Worm (Caenorhabditis elegans) whole organism, L1 larva: ENCODE results near the gene cyp-33C3.
A peak's percentile ranks its signal among the peaks of the same experiment; 100 is the strongest.

Experiments used
- C04F5.9 ChIP-seq: sonication (generic microtip); optimal IDR thresholded peaks from 2 replicates; lab custom pipeline; 2016; ENCODE audit warnings: missing genetic modification characterization, missing compliant biosample characterization
- F16B12.6 ChIP-seq: fragments of 150-350 bp; optimal IDR thresholded peaks from 2 replicates; lab custom pipeline; 2014; ENCODE audit warnings: missing biosample characterization, missing genetic modification characterization
- Y116A8C.19 ChIP-seq: sonication (generic microtip); optimal IDR thresholded peaks from 2 replicates; lab custom pipeline; 2016; ENCODE audit warnings: missing compliant biosample characterization, missing genetic modification characterization, borderline replicate concordance
- aha-1 ChIP-seq: fragments of 150-350 bp; optimal IDR thresholded peaks from 2 replicates; lab custom pipeline; 2014; ENCODE audit warnings: missing biosample characterization, missing genetic modification characterization
- aly-2 ChIP-seq: fragments of 150-350 bp; optimal IDR thresholded peaks from 2 replicates; lab custom pipeline; 2014; ENCODE audit warnings: missing biosample characterization, missing genetic modification characterization
- ceh-82 ChIP-seq, 3 experiments: fragments of 150-350 bp in 1 of 3; sonication (generic microtip) in 2 of 3; optimal IDR thresholded peaks; 2 replicates each; lab custom pipeline; 2014 to 2017; ENCODE audit warnings: missing biosample characterization in 3 of 3, missing genetic modification characterization in 3 of 3
- efl-1 ChIP-seq, 4 experiments: fragments of 150-350 bp; optimal IDR thresholded peaks in 3 of 4; peaks in 1 of 4; 1 replicate in 1 of 4; 2 replicates in 3 of 4; lab custom pipeline; 2014; ENCODE audit warnings: missing biosample characterization in 2 of 4, missing genetic modification characterization in 2 of 4, missing genetic modification reagents in 2 of 4
- egl-13 ChIP-seq: sonication (generic microtip); optimal IDR thresholded peaks from 2 replicates; lab custom pipeline; 2016; ENCODE audit warnings: missing genotype, missing genetic modification reagents, missing genetic modification characterization, missing compliant biosample characterization
- egl-27 ChIP-seq, 2 experiments: fragments of 150-350 bp in 1 of 2; sonication (generic microtip); optimal IDR thresholded peaks; 3 replicates each; lab custom pipeline; 2017 to 2018; ENCODE audit warnings: missing biosample characterization in 2 of 2, missing genetic modification characterization in 2 of 2, missing genetic modification reagents in 2 of 2
- elt-3 ChIP-seq, 6 experiments: fragments of 150-350 bp in 1 of 6; sonication (generic microtip); optimal IDR thresholded peaks; 2 replicates each; lab custom pipeline; 2017 to 2018; ENCODE audit warnings: missing biosample characterization in 6 of 6, missing genetic modification characterization in 6 of 6, inconsistent platforms in 1 of 6
- fkh-8 ChIP-seq: sonication (generic microtip); optimal IDR thresholded peaks from 2 replicates; lab custom pipeline; 2016; ENCODE audit warnings: mild to moderate bottlenecking, missing genetic modification characterization, missing compliant biosample characterization
- fos-1 ChIP-seq: fragments of 150-350 bp; optimal IDR thresholded peaks from 2 replicates; lab custom pipeline; 2014; ENCODE audit warnings: missing biosample characterization, missing genetic modification characterization
- hpl-2 ChIP-seq: fragments of 150-350 bp; optimal IDR thresholded peaks from 2 replicates; lab custom pipeline; 2014; ENCODE audit warnings: missing biosample characterization, missing genetic modification reagents, missing genetic modification characterization
- lin-15B ChIP-seq: fragments of 150-350 bp; sonication (generic microtip); optimal IDR thresholded peaks from 3 replicates; lab custom pipeline; 2014; ENCODE audit warnings: missing biosample characterization, missing genetic modification characterization
- lin-39 ChIP-seq: fragments of 150-350 bp; optimal IDR thresholded peaks from 2 replicates; lab custom pipeline; 2014; ENCODE audit warnings: missing biosample characterization, missing genetic modification reagents, missing genetic modification characterization
- lir-3 ChIP-seq: sonication (generic microtip); optimal IDR thresholded peaks from 2 replicates; lab custom pipeline; 2016; ENCODE audit warnings: mild to moderate bottlenecking, missing genetic modification characterization, moderate library complexity, missing compliant biosample characterization; ENCODE audit not compliant: poor library complexity
- lsy-2 ChIP-seq, 2 experiments: fragments of 150-350 bp; optimal IDR thresholded peaks; 2 replicates each; lab custom pipeline; 2014; ENCODE audit warnings: missing biosample characterization in 2 of 2, missing genetic modification characterization in 2 of 2
- mab-9 ChIP-seq: fragments of 200-800 bp; sonication (Bioruptor generic); IDR thresholded peaks from 2 replicates; pipeline ENCODE4 v1.3.6; 2022; ENCODE audit warnings: missing genetic modification reagents, missing genetic modification characterization, missing compliant biosample characterization
- mef-2 ChIP-seq: fragments of 150-350 bp; optimal IDR thresholded peaks from 2 replicates; lab custom pipeline; 2014; ENCODE audit warnings: missing biosample characterization, missing genetic modification characterization
- nhr-20 ChIP-seq: sonication (generic microtip); optimal IDR thresholded peaks from 2 replicates; lab custom pipeline; 2016; ENCODE audit warnings: mild to moderate bottlenecking, missing genetic modification characterization, missing compliant biosample characterization
- nhr-71 ChIP-seq: sonication (generic microtip); optimal IDR thresholded peaks from 2 replicates; lab custom pipeline; 2016; ENCODE audit warnings: mild to moderate bottlenecking, missing genetic modification characterization, moderate library complexity, missing compliant biosample characterization
- nhr-76 ChIP-seq: sonication (generic microtip); optimal IDR thresholded peaks from 2 replicates; lab custom pipeline; 2017; ENCODE audit warnings: missing biosample characterization, missing genetic modification characterization
- nhr-90 ChIP-seq: sonication (generic microtip); optimal IDR thresholded peaks from 2 replicates; lab custom pipeline; 2016; ENCODE audit warnings: mild to moderate bottlenecking, missing genetic modification characterization, missing compliant biosample characterization; ENCODE audit not compliant: poor library complexity
- pax-3 ChIP-seq: fragments of 200-800 bp; sonication (Bioruptor generic); optimal IDR thresholded peaks from 2 replicates; lab custom pipeline; 2018; ENCODE audit warnings: mild to moderate bottlenecking, missing genetic modification characterization, moderate library complexity, missing compliant biosample characterization
- snu-23 ChIP-seq: sonication (generic microtip); optimal IDR thresholded peaks from 2 replicates; lab custom pipeline; 2016; ENCODE audit warnings: missing genetic modification characterization, missing compliant biosample characterization
- unc-130 ChIP-seq: fragments of 150-350 bp; optimal IDR thresholded peaks from 2 replicates; lab custom pipeline; 2017; ENCODE audit warnings: missing biosample characterization, missing genetic modification characterization, inconsistent platforms
- unc-62 ChIP-seq: fragments of 150-350 bp; optimal IDR thresholded peaks from 2 replicates; lab custom pipeline; 2014; ENCODE audit warnings: missing biosample characterization, missing genetic modification reagents, missing genetic modification characterization
- unc-86 ChIP-seq: sonication (generic microtip); optimal IDR thresholded peaks from 2 replicates; lab custom pipeline; 2016; ENCODE audit warnings: missing genetic modification characterization, missing compliant biosample characterization
- unc-98 ChIP-seq: fragments of 200-800 bp; sonication (Bioruptor generic); IDR thresholded peaks from 2 replicates; pipeline ENCODE4 v1.3.6; 2022; ENCODE audit warnings: missing genetic modification characterization, missing compliant biosample characterization
- zip-4 ChIP-seq: fragments of 200-800 bp; sonication (Bioruptor generic); optimal IDR thresholded peaks from 2 replicates; lab custom pipeline; 2018; ENCODE audit warnings: mild to moderate bottlenecking, missing genetic modification characterization, moderate library complexity, missing compliant biosample characterization
- ztf-4 ChIP-seq: fragments of 150-350 bp; optimal IDR thresholded peaks from 2 replicates; lab custom pipeline; 2014; ENCODE audit warnings: missing biosample characterization, missing genetic modification characterization

The cyp-33C3 gene

DNA sequence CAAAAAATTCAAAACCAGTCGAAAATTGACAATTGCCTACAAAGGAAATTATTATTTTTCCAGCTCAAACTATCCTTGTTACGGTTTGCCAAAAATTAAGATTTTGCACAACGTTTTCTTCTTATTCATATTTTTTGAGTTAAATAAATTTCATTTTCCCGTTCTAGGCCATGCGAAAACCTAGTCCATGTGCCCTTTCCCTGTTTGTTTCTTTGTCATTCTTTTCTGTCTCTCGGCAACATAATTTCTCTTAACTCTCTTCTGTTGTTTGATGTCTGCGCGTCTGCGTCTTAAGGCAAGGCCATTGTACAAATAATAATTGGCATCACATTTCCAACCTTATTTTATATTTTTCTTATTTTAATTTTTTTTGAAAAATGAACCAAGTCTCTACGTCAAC, 38.9 kb downstream of the cyp-33C3 start, which contains the start of gene nhr-228 (continued):
- TF ChIP-seq nhr-20 (tag; lab: Kevin White, UChicago) (peak; percentile 67), aha-1 (tag; lab: Kevin White, UChicago) (no peak), fkh-8 (peak; percentile 35), lin-39 (tag; lab: Kevin White, UChicago) (no peak), ceh-82 (tag; optimal IDR thresholded peaks at IDR 0.05; lab: Kevin White, UChicago) (peak in 1 of 3 experiments; percentile 50), unc-130 (tag; lab: Kevin White, UChicago) (peak; percentile 37), lin-15B (tag; lab: Kevin White, UChicago) (no peak), ztf-4 (tag; lab: Kevin White, UChicago) (no peak), mab-9 (GFP tag; lab: Robert Waterston, UW) (no peak), nhr-71 (tag; lab: Kevin White, UChicago) (peak; percentile 63), lir-3 (tag; lab: Kevin White, UChicago) (no peak), nhr-90 (peak; percentile 10), snu-23 (GFP tag; lab: Kevin White, UChicago) (peak; percentile 62), hpl-2 (GFP tag; lab: Kevin White, UChicago) (no peak)

DNA sequence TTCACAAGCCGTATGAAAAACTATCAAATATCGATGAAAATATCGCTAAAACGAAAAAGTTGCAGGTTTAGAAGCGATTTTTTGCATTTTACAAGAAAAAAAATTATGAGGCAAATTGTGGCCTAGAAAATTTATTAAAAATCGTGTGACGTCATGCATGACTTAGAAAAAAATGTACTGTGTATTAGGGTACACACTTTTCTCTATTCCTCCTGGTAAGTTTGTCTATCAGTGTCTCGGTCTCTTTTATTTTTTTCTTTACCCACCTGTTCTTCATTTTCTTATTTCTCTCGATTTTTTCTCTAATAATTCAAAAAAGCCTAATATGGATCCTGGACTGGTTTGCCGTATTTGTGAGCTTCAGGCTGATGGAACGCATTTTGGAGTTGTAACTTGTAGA, 42.5 kb downstream of the cyp-33C3 start, which contains the start of gene nhr-227:
nhr-227 (plus strand) TSS at position 326 of the 400 bp plus-strand sequence.
- TF ChIP-seq nhr-76 (tag; lab: Kevin White, UChicago) = no peak
- no peak for TF ChIP-seq efl-1 (optimal IDR thresholded peaks at IDR 0.05; lab: Kevin White, UChicago)
- peak in 1 of 2 experiments; percentile 89 for TF ChIP-seq efl-1 (GFP tag; optimal IDR thresholded peaks at IDR 0.05 in 1 of 2; lab: Kevin White, UChicago)

DNA sequence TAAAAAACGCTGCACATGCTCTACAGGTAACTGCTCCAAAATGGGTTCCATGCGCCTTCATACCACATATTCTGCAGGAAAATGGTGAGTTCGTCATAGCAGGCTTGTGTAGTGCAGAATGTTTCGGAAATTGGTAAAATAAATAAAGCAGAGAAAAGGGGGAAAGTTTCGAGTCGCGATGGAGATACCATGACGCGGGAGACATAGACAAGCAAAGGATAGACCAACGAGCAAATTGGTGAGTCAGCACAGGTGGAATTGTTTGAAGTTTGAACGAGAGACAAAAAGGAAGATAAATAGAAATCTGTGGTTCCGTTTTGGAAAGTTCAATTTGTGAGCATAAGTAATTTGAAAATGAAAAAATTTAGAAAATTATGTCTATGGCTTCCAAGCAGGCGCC, 47.8 kb downstream of the cyp-33C3 start, which contains the start of gene nhr-225:
nhr-225 (minus strand) TSS at position 146 of the 400 bp plus-strand sequence.
- no peak for TF ChIP-seq elt-3 (tag; optimal IDR thresholded peaks at IDR 0.05; lab: Kevin White, UChicago)
- TF ChIP-seq zip-4 (GFP tag; lab: Kevin White, UChicago) = no peak
- TF ChIP-seq unc-98 = no peak
- TF ChIP-seq nhr-90 = no peak
- TF ChIP-seq C04F5.9 (tag; lab: Kevin White, UChicago) = no peak
- TF ChIP-seq mef-2 = no peak
- no peak for TF ChIP-seq nhr-76 (tag; lab: Kevin White, UChicago)
- no peak for TF ChIP-seq F16B12.6 (tag; lab: Kevin White, UChicago)
- no peak for TF ChIP-seq snu-23 (GFP tag; lab: Kevin White, UChicago)
- TF ChIP-seq unc-130 (tag; lab: Kevin White, UChicago) = no peak
- no peak for TF ChIP-seq lin-15B (tag; lab: Kevin White, UChicago)
- no peak for TF ChIP-seq aly-2 (tag; lab: Kevin White, UChicago)
- no peak for TF ChIP-seq egl-27 (tag; optimal IDR thresholded peaks at IDR 0.05; lab: Kevin White, UChicago)

DNA sequence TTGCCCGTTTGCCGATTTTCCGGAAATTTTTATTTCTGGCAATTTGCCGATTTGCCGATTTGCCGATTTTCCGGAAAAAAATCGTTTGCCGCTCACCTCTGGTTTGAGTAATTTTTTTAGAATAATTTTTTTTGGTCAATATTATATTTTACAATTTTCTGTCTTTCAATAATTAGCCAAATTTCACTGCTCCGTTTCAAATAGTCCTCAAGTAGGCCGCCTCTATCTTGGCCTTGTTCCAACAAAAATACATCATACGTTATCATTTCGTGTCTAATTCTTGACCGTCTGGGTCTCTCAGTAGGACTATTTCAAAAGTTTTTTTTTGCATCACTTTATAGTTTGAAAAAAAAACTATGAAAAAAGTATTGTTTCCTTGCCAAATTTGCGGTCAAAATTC, 49.7 kb downstream of the cyp-33C3 start, which contains the start of gene nhr-115:
nhr-115 (plus strand) TSS at position 301 of the 400 bp plus-strand sequence.
- TF ChIP-seq unc-86 (tag; lab: Kevin White, UChicago) (no peak), Y116A8C.19 (tag; lab: Kevin White, UChicago) (no peak), nhr-76 (tag; lab: Kevin White, UChicago) (no peak), F16B12.6 (tag; lab: Kevin White, UChicago) (no peak), egl-13 (tag; lab: Kevin White, UChicago) (no peak), fos-1 (tag; lab: Kevin White, UChicago) (no peak), pax-3 (no peak), nhr-71 (tag; lab: Kevin White, UChicago) (no peak), lsy-2 (tag; optimal IDR thresholded peaks at IDR 0.05; lab: Kevin White, UChicago) (no peak), ceh-82 (tag; optimal IDR thresholded peaks at IDR 0.05; lab: Kevin White, UChicago) (no peak), unc-62 (GFP tag; lab: Kevin White, UChicago) (no peak), hpl-2 (GFP tag; lab: Kevin White, UChicago) (no peak)
